Worm (Caenorhabditis elegans) whole organism, L4 larva: ENCODE results near the gene srh-290.

Experiments
- F10B5.3 ChIP-seq: sonication (generic microtip); optimal IDR thresholded peaks from 2 replicates; lab custom pipeline; 2016; ENCODE audit warnings: mild to moderate bottlenecking, missing genetic modification characterization, missing compliant biosample characterization
- F49E8.2 ChIP-seq: sonication (generic microtip); optimal IDR thresholded peaks from 2 replicates; lab custom pipeline; 2016; ENCODE audit warnings: missing compliant biosample characterization, mild to moderate bottlenecking, missing genetic modification characterization, borderline replicate concordance
- ceh-62 ChIP-seq: sonication (generic microtip); optimal IDR thresholded peaks from 2 replicates; lab custom pipeline; 2017; ENCODE audit warnings: missing biosample characterization, missing genetic modification characterization
- lim-7 ChIP-seq: fragments of 200-800 bp; sonication (Bioruptor generic); IDR thresholded peaks from 2 replicates; pipeline ENCODE4 v1.3.6; 2022; ENCODE audit warnings: missing genetic modification characterization, missing compliant biosample characterization
- lsy-2 ChIP-seq, 2 experiments: fragments of 150-350 bp in 1 of 2; sonication (generic microtip) in 1 of 2; optimal IDR thresholded peaks; 2 replicates each; lab custom pipeline; 2014 to 2017; ENCODE audit warnings: missing biosample characterization in 2 of 2, missing genetic modification characterization in 2 of 2
- mes-2 ChIP-seq: sonication (generic microtip); optimal IDR thresholded peaks from 2 replicates; lab custom pipeline; 2016; ENCODE audit warnings: missing genotype, mild to moderate bottlenecking, missing genetic modification characterization, missing compliant biosample characterization; ENCODE audit not compliant: poor library complexity, severe bottlenecking
- nhr-28 ChIP-seq: fragments of 150-350 bp; optimal IDR thresholded peaks from 2 replicates; lab custom pipeline; 2014; ENCODE audit warnings: missing biosample characterization, missing genetic modification characterization

- TF ChIP-seq F49E8.2 (tag; lab: Kevin White, UChicago), result no peak
- TF ChIP-seq mes-2, result no peak
- no peak for TF ChIP-seq nhr-28
- no peak for TF ChIP-seq lsy-2 (tag; optimal IDR thresholded peaks at IDR 0.05; lab: Kevin White, UChicago)
- no peak for TF ChIP-seq F10B5.3
- TF ChIP-seq ceh-62 (tag; lab: Kevin White, UChicago), result no peak
- no peak for TF ChIP-seq lim-7 (GFP tag; lab: Robert Waterston, UW)
Measured at ce11 chrV:17828310-17828709, 38.0 kb downstream of the srh-290 start, which contains the start of gene srh-304.
